Fruit fly (Drosophila melanogaster): ENCODE measurements around the gene CG1309.

Gene CG1309

dm6 chr3L:4228187-4228836, 30.9 kb upstream of the CG1309 start:
- TF ChIP-seq CG8478 (optimal IDR thresholded peaks at IDR 0.05) (no peak), Dll (optimal IDR thresholded peaks at IDR 0.05) (peak; percentile 5)

dm6 chr3L:4229365-4229967, 29.8 kb upstream of the CG1309 start:
- TF ChIP-seq pan (optimal IDR thresholded peaks at IDR 0.05) (no peak), usp (GFP tag; optimal IDR thresholded peaks at IDR 0.05) (no peak), EcR (GFP tag; optimal IDR thresholded peaks at IDR 0.05) (no peak), CG8478 (optimal IDR thresholded peaks at IDR 0.05) (no peak), Dll (optimal IDR thresholded peaks at IDR 0.05) (no peak), psq (optimal IDR thresholded peaks at IDR 0.05) (no peak)

dm6 chr3L:4230357-4230901, 28.8 kb upstream of the CG1309 start:
- TF ChIP-seq EcR (GFP tag; optimal IDR thresholded peaks at IDR 0.05) = no peak
- TF ChIP-seq usp (GFP tag; optimal IDR thresholded peaks at IDR 0.05) = no peak
- TF ChIP-seq Dll (optimal IDR thresholded peaks at IDR 0.05) = no peak
- no peak for TF ChIP-seq pan (optimal IDR thresholded peaks at IDR 0.05)
- TF ChIP-seq CG8478 (optimal IDR thresholded peaks at IDR 0.05) = no peak
- no peak for TF ChIP-seq psq (optimal IDR thresholded peaks at IDR 0.05)

dm6 chr3L:4231401-4232014, 27.7 kb upstream of the CG1309 start:
- TF ChIP-seq usp (GFP tag; optimal IDR thresholded peaks at IDR 0.05) (no peak), pan (optimal IDR thresholded peaks at IDR 0.05) (no peak), EcR (GFP tag; optimal IDR thresholded peaks at IDR 0.05) (no peak), CG8478 (optimal IDR thresholded peaks at IDR 0.05) (no peak), Dll (optimal IDR thresholded peaks at IDR 0.05) (no peak), psq (optimal IDR thresholded peaks at IDR 0.05) (no peak)

- TF ChIP-seq EcR (GFP tag; optimal IDR thresholded peaks at IDR 0.05) (no peak), pan (optimal IDR thresholded peaks at IDR 0.05) (no peak), Dll (optimal IDR thresholded peaks at IDR 0.05) (no peak), psq (optimal IDR thresholded peaks at IDR 0.05) (no peak), CG8478 (optimal IDR thresholded peaks at IDR 0.05) (no peak), usp (GFP tag; optimal IDR thresholded peaks at IDR 0.05) (no peak)
These were observed 27.0 kb upstream of the CG1309 start for dm6 chr3L:4232227-4232626.

- TF ChIP-seq Dll (optimal IDR thresholded peaks at IDR 0.05) (no peak), EcR (GFP tag; optimal IDR thresholded peaks at IDR 0.05) (no peak), usp (GFP tag; optimal IDR thresholded peaks at IDR 0.05) (no peak), psq (optimal IDR thresholded peaks at IDR 0.05) (no peak), CG8478 (optimal IDR thresholded peaks at IDR 0.05) (no peak), pan (optimal IDR thresholded peaks at IDR 0.05) (no peak)
These were observed 26.4 kb upstream of the CG1309 start for dm6 chr3L:4232724-4233367.

dm6 chr3L:4233603-4234277, 25.5 kb upstream of the CG1309 start:
- TF ChIP-seq usp (GFP tag; optimal IDR thresholded peaks at IDR 0.05) = no peak
- no peak for TF ChIP-seq pan (optimal IDR thresholded peaks at IDR 0.05)
- TF ChIP-seq Dll (optimal IDR thresholded peaks at IDR 0.05) = no peak
- no peak for TF ChIP-seq EcR (GFP tag; optimal IDR thresholded peaks at IDR 0.05)
- no peak for TF ChIP-seq psq (optimal IDR thresholded peaks at IDR 0.05)
- TF ChIP-seq CG8478 (optimal IDR thresholded peaks at IDR 0.05) = no peak

dm6 chr3L:4236097-4236572, 23.1 kb upstream of the CG1309 start, which contains the start of gene ImpL2:
Gene ImpL2 (minus strand): TSS chr3L:4236147.
- TF ChIP-seq usp (GFP tag; optimal IDR thresholded peaks at IDR 0.05) (no peak), psq (optimal IDR thresholded peaks at IDR 0.05) (no peak), pan (optimal IDR thresholded peaks at IDR 0.05) (no peak), EcR (GFP tag; optimal IDR thresholded peaks at IDR 0.05) (no peak), CG8478 (optimal IDR thresholded peaks at IDR 0.05) (no peak), Dll (optimal IDR thresholded peaks at IDR 0.05) (no peak)

- TF ChIP-seq Dll (optimal IDR thresholded peaks at IDR 0.05) (no peak), psq (optimal IDR thresholded peaks at IDR 0.05) (no peak)
These were observed 21.0 kb upstream of the CG1309 start for dm6 chr3L:4238195-4238594.

- TF ChIP-seq pan (optimal IDR thresholded peaks at IDR 0.05) = no peak
- TF ChIP-seq psq (optimal IDR thresholded peaks at IDR 0.05) = no peak
- no peak for TF ChIP-seq Dll (optimal IDR thresholded peaks at IDR 0.05)
- no peak for TF ChIP-seq usp (GFP tag; optimal IDR thresholded peaks at IDR 0.05)
These were observed 19.5 kb upstream of the CG1309 start, which contains the start of gene Sqor for dm6 chr3L:4239442-4240322. Gene Sqor (plus strand): TSS chr3L:4240173.

- TF ChIP-seq pan (optimal IDR thresholded peaks at IDR 0.05) (no peak), psq (optimal IDR thresholded peaks at IDR 0.05) (no peak), Dll (optimal IDR thresholded peaks at IDR 0.05) (no peak), CG8478 (optimal IDR thresholded peaks at IDR 0.05) (no peak), usp (GFP tag; optimal IDR thresholded peaks at IDR 0.05) (no peak), EcR (GFP tag; optimal IDR thresholded peaks at IDR 0.05) (no peak)
These were observed 16.8 kb upstream of the CG1309 start, which contains the start of gene pav for dm6 chr3L:4242428-4242827. Gene pav (plus strand): TSS chr3L:4242734.

Measured in whole organism.